Fruit fly (Drosophila melanogaster) whole organism, adult: ENCODE measurements around the gene cnc.

Experiments
- CG11617 ChIP-seq: fragments of 200-800 bp; sonication (Bioruptor generic); optimal IDR thresholded peaks from 2 replicates; lab custom pipeline; 2017; ENCODE audit warnings: mild to moderate bottlenecking, missing biosample characterization, missing genetic modification reagents, missing genetic modification characterization
- CG12768 ChIP-seq: fragments of 200-800 bp; sonication (Bioruptor generic); optimal IDR thresholded peaks from 2 replicates; lab custom pipeline; 2017; ENCODE audit warnings: missing biosample characterization, missing genetic modification characterization, mild to moderate bottlenecking, moderate library complexity, missing genetic modification reagents
- CG14711 ChIP-seq: fragments of 200-800 bp; sonication (Bioruptor generic); optimal IDR thresholded peaks from 2 replicates; lab custom pipeline; 2018; ENCODE audit warnings: missing biosample characterization, mild to moderate bottlenecking, missing genetic modification characterization, moderate library complexity
- CG1620 ChIP-seq: fragments of 200-800 bp; sonication (Bioruptor generic); optimal IDR thresholded peaks from 2 replicates; lab custom pipeline; 2016; ENCODE audit warnings: missing biosample characterization, missing genetic modification characterization
- CG33017 ChIP-seq: fragments of 200-800 bp; sonication (Bioruptor generic); optimal IDR thresholded peaks from 2 replicates; lab custom pipeline; 2018; ENCODE audit warnings: missing biosample characterization, mild to moderate bottlenecking, missing genetic modification characterization, moderate library complexity
- CG5204 ChIP-seq: fragments of 200-800 bp; sonication (Bioruptor generic); optimal IDR thresholded peaks from 2 replicates; lab custom pipeline; 2016; ENCODE audit warnings: missing biosample characterization, missing genetic modification characterization
- CG7045 ChIP-seq: fragments of 200-800 bp; sonication (Bioruptor generic); optimal IDR thresholded peaks from 2 replicates; lab custom pipeline; 2017; ENCODE audit warnings: missing biosample characterization, mild to moderate bottlenecking, missing genetic modification characterization
- CG7101 ChIP-seq: fragments of 200-800 bp; sonication (Bioruptor generic); optimal IDR thresholded peaks from 2 replicates; lab custom pipeline; 2018; ENCODE audit warnings: missing biosample characterization, mild to moderate bottlenecking, missing genetic modification characterization, moderate library complexity
- Clk ChIP-seq: fragments of 200-800 bp; sonication (Bioruptor generic); optimal IDR thresholded peaks from 2 replicates; lab custom pipeline; 2017; ENCODE audit warnings: missing biosample characterization, missing genetic modification characterization
- Crg-1 ChIP-seq: fragments of 200-800 bp; sonication (Bioruptor generic); optimal IDR thresholded peaks from 2 replicates; lab custom pipeline; 2016; ENCODE audit warnings: missing biosample characterization, missing genetic modification characterization
- Hr96 ChIP-seq: fragments of 200-800 bp; sonication (Bioruptor generic); optimal IDR thresholded peaks from 2 replicates; lab custom pipeline; 2016; ENCODE audit warnings: missing biosample characterization, missing genetic modification characterization
- Mnt ChIP-seq: fragments of 200-800 bp; sonication (Bioruptor generic); optimal IDR thresholded peaks from 2 replicates; lab custom pipeline; 2016; ENCODE audit warnings: missing biosample characterization, mild to moderate bottlenecking, missing genetic modification characterization
- bab1 ChIP-seq: fragments of 200-800 bp; sonication (Bioruptor generic); optimal IDR thresholded peaks from 3 replicates; lab custom pipeline; 2019; ENCODE audit warnings: missing biosample characterization, mild to moderate bottlenecking, missing genetic modification characterization, moderate library complexity
- cic ChIP-seq: fragments of 200-800 bp; sonication (Bioruptor generic); optimal IDR thresholded peaks from 2 replicates; lab custom pipeline; 2017; ENCODE audit warnings: missing biosample characterization, mild to moderate bottlenecking, missing genetic modification characterization, moderate library complexity
- cnc ChIP-seq, 2 experiments: fragments of >200 bp; optimal IDR thresholded peaks; 2 replicates each; lab custom pipeline; 2017
- kay ChIP-seq: fragments of 200-800 bp; sonication (Bioruptor generic); peaks from one replicate; lab custom pipeline; 2016; ENCODE audit warnings: missing biosample characterization, missing genetic modification characterization, borderline replicate concordance
- ovo ChIP-seq: fragments of 200-800 bp; sonication (Bioruptor generic); optimal IDR thresholded peaks from 2 replicates; lab custom pipeline; 2016; ENCODE audit warnings: missing biosample characterization, missing genetic modification characterization
- pad ChIP-seq: fragments of 200-800 bp; sonication (Bioruptor generic); optimal IDR thresholded peaks from 3 replicates; lab custom pipeline; 2017; ENCODE audit warnings: missing biosample characterization, missing genetic modification characterization, mild to moderate bottlenecking, moderate library complexity, missing genetic modification reagents
- tj ChIP-seq: fragments of 200-800 bp; sonication (Bioruptor generic); optimal IDR thresholded peaks from 3 replicates; lab custom pipeline; 2017; ENCODE audit warnings: missing biosample characterization, mild to moderate bottlenecking, missing genetic modification characterization, moderate library complexity
- toe ChIP-seq: fragments of 200-800 bp; sonication (Bioruptor generic); optimal IDR thresholded peaks from 2 replicates; lab custom pipeline; 2016; ENCODE audit warnings: missing biosample characterization, missing genetic modification characterization

Gene cnc

DNA sequence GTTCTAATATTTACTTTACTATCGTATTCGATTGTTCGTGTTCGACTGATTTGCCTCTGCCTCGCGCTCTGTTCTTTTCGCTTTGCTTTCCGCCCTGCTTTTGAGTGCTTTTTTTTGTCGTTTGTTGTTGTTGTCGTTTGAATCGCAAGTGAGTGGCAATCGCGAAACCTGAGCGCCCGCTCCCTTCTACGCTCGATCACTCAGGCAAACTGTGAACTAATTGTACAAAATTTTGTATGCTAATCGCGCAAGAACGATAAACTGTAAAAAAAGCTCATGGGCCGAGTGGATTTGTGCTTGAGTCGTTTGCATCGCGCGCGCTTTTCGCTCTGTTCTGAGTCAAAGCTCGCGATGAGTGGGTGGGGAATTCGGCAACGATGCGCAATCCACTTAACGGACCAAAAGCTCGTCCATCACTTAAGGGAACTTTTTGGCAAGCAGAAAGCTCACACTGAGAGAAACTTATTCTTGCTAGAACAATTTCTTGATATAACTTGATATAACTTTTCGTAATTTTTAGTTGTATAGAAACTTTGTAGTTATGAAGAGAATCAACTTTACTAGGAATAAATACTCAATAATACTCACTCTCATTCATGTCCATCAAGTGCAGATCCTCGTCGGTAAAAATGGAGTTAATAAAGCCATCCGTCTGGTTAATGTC lies 35.3 kb downstream of the cnc start:
- TF ChIP-seq toe (GFP tag; lab: Kevin White, UChicago) (no peak), kay (no peak), CG7045 (GFP tag; lab: Kevin White, UChicago) (no peak), cic (peak; percentile 35), CG14711 (tag; lab: Kevin White, UChicago) (no peak), CG33017 (peak; percentile 20), tj (GFP tag; lab: Kevin White, UChicago) (peak; percentile 31), ovo (GFP tag; lab: Kevin White, UChicago) (peak; percentile 74), cnc (optimal IDR thresholded peaks at IDR 0.05; lab: Kevin White, UChicago) (no peak), Clk (GFP tag; lab: Kevin White, UChicago) (no peak), Crg-1 (GFP tag; lab: Kevin White, UChicago) (no peak), CG7101 (tag; lab: Kevin White, UChicago) (no peak), pad (GFP tag; lab: Kevin White, UChicago) (peak; percentile 97), CG5204 (GFP tag; lab: Kevin White, UChicago) (no peak), bab1 (GFP tag; lab: Kevin White, UChicago) (peak; percentile 11), Mnt (GFP tag; lab: Kevin White, UChicago) (peak; percentile 5), Hr96 (GFP tag; lab: Kevin White, UChicago) (no peak), CG12768 (GFP tag; lab: Kevin White, UChicago) (peak; percentile 50), CG1620 (GFP tag; lab: Kevin White, UChicago) (no peak), CG11617 (GFP tag; lab: Kevin White, UChicago) (no peak)

DNA sequence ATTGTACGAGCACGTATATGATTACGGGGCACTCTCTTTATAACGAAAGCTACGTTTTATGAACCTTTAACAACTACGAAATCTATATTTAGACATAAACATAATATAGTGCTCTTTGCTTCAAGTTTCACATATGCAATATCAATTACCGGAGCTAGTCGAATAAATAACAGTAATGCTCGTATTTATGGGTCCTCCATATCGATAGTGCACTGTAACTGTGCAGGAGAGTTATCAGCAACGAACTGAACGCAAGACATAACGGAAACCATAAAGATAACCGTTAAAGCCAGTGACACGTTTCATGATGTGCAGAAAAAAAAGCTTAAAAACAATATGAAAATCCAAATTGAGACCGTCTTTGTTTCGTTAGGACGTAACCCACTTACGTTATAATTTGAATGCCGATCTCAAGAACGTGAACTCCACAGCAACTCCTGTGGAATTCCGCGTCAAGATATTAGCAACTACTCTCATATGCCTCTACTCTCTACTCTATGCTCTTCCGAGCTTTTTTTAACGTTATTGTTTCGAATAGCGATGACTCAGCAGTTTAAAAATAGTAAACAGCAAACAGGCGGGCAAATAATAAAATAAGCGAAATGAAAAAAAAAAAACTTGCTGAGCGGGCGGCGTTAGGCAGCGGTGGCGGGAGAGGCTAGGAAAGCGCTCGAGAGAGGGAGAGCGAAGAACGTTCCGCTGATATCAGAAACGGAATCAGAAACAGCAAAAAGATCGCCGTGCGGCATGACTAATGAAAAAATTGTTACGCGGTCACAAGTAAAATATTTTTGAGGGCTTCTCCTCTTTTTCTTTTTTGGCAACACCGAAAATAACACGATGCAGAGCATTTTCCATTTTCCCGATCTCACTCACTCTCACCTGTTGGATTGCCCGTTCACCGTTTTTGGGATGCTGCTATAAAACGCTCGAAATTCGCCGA lies 36.3 kb downstream of the cnc start:
- peak; percentile 75 for TF ChIP-seq Crg-1 (GFP tag; lab: Kevin White, UChicago)
- TF ChIP-seq CG14711 (tag; lab: Kevin White, UChicago), result peak; percentile 86
- TF ChIP-seq CG12768 (GFP tag; lab: Kevin White, UChicago), result peak; percentile 55
- peak; percentile 58 for TF ChIP-seq CG7045 (GFP tag; lab: Kevin White, UChicago)
- peak; percentile 99 for TF ChIP-seq ovo (GFP tag; lab: Kevin White, UChicago)
- TF ChIP-seq CG7101 (tag; lab: Kevin White, UChicago), result peak; percentile 92
- TF ChIP-seq Clk (GFP tag; lab: Kevin White, UChicago), result peak; percentile 43
- TF ChIP-seq bab1 (GFP tag; lab: Kevin White, UChicago), result peak; percentile 95
- peak; percentile 72 for TF ChIP-seq pad (GFP tag; lab: Kevin White, UChicago)
- peak; percentile 65 for TF ChIP-seq cic
- peak; percentile 72 for TF ChIP-seq toe (GFP tag; lab: Kevin White, UChicago)
- TF ChIP-seq kay, result peak; percentile 99
- peak; percentile 77 for TF ChIP-seq CG11617 (GFP tag; lab: Kevin White, UChicago)
- peak; percentile 84 for TF ChIP-seq CG33017
- peak; percentile 80 for TF ChIP-seq tj (GFP tag; lab: Kevin White, UChicago)
- TF ChIP-seq Mnt (GFP tag; lab: Kevin White, UChicago), result peak; percentile 56
- TF ChIP-seq Hr96 (GFP tag; lab: Kevin White, UChicago), result peak; percentile 79
- TF ChIP-seq CG5204 (GFP tag; lab: Kevin White, UChicago), result peak; percentile 75
- TF ChIP-seq cnc (optimal IDR thresholded peaks at IDR 0.05; lab: Kevin White, UChicago), result peak; percentile 93 to 100
- TF ChIP-seq CG1620 (GFP tag; lab: Kevin White, UChicago), result peak; percentile 78

DNA sequence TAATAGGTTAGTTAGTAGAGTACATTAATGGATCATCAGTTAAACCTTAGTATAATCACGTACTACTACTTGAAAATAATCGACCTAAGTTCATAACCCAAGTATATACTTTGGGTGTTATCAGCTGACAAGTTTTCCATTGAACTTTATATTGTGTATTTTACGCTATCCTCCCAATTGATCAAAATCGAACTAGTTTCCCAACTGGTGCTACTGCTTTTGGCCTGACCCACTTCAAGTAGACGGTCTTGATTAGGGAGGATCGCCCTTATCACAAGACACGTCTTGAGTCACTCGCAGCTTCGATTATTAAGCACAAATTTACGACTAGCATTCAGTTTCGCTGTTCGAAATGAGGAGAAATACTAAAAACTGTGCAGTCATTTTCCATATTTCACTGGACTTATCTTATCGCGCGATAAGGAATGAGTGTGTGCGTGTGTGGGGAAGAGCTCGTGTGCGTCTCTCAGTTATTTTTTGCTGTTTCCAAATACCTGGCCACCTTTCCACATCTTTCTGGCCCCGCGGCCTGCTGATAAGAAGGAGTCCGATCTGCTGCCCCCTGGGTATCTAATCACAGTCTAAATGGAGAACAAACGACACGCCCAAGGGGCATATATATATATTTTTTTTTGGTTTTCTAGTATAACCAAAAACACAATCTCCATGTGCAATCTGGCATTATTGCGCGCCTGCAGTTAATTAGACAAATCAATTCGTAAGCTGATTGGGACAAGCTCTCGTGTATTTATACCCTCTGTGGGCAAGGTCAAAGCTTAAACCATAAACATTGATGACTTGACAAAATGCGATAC lies 37.2 kb downstream of the cnc start:
- TF ChIP-seq CG1620 (GFP tag; lab: Kevin White, UChicago) (no peak), cic (peak; percentile 83), pad (GFP tag; lab: Kevin White, UChicago) (no peak), cnc (optimal IDR thresholded peaks at IDR 0.05; lab: Kevin White, UChicago) (peak in 1 of 2 experiments; percentile 91), Clk (GFP tag; lab: Kevin White, UChicago) (no peak), kay (peak; percentile 59), CG11617 (GFP tag; lab: Kevin White, UChicago) (no peak), ovo (GFP tag; lab: Kevin White, UChicago) (no peak), Mnt (GFP tag; lab: Kevin White, UChicago) (no peak)

DNA sequence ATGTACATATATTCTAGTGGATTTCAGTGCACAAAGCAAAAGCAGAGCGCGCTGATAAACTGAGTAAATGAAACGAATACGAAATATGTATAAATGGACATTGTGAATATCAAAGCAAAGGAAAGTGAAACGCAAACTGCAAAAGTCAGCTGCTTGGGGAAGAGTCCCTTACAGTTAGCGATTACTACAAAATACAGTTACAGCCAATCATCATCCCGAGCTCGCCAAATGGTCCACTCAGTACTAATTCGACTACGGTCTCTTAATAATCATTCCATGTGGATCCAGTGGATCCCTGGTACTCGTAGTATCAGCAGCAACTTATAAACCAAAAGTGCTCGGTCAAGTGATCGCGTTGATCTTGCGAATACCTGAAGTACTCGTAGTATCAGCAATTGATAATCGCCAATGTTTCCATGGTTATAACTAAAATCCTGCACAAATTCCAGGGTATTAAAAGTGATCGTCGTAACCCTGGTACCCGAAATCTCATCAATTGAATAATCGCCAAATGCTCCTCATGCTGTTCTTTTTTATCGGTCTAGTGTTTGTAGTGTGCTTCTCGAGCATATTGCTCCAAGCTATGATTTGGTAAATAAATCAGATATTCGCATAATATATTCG lies 44.7 kb downstream of the cnc start:
- TF ChIP-seq CG7101 (tag; lab: Kevin White, UChicago) (no peak), pad (GFP tag; lab: Kevin White, UChicago) (peak; percentile 97), cnc (optimal IDR thresholded peaks at IDR 0.05; lab: Kevin White, UChicago) (no peak), CG11617 (GFP tag; lab: Kevin White, UChicago) (no peak), ovo (GFP tag; lab: Kevin White, UChicago) (peak; percentile 32), Crg-1 (GFP tag; lab: Kevin White, UChicago) (no peak), CG14711 (tag; lab: Kevin White, UChicago) (no peak)
